Fruit fly (Drosophila melanogaster) whole organism, adult: ENCODE data around the gene Gbs-70E.

ENCODE experiments used
- CG11617 ChIP-seq: fragments of 200-800 bp; sonication (Bioruptor generic); optimal IDR thresholded peaks from 2 replicates; lab custom pipeline; 2017; ENCODE audit warnings: mild to moderate bottlenecking, missing biosample characterization, missing genetic modification reagents, missing genetic modification characterization
- CG12768 ChIP-seq: fragments of 200-800 bp; sonication (Bioruptor generic); optimal IDR thresholded peaks from 2 replicates; lab custom pipeline; 2017; ENCODE audit warnings: missing biosample characterization, missing genetic modification characterization, mild to moderate bottlenecking, moderate library complexity, missing genetic modification reagents
- CG14711 ChIP-seq: fragments of 200-800 bp; sonication (Bioruptor generic); optimal IDR thresholded peaks from 2 replicates; lab custom pipeline; 2018; ENCODE audit warnings: missing biosample characterization, mild to moderate bottlenecking, missing genetic modification characterization, moderate library complexity
- CG1620 ChIP-seq: fragments of 200-800 bp; sonication (Bioruptor generic); optimal IDR thresholded peaks from 2 replicates; lab custom pipeline; 2016; ENCODE audit warnings: missing biosample characterization, missing genetic modification characterization
- CG33017 ChIP-seq: fragments of 200-800 bp; sonication (Bioruptor generic); optimal IDR thresholded peaks from 2 replicates; lab custom pipeline; 2018; ENCODE audit warnings: missing biosample characterization, mild to moderate bottlenecking, missing genetic modification characterization, moderate library complexity
- CG5204 ChIP-seq: fragments of 200-800 bp; sonication (Bioruptor generic); optimal IDR thresholded peaks from 2 replicates; lab custom pipeline; 2016; ENCODE audit warnings: missing biosample characterization, missing genetic modification characterization
- CG7045 ChIP-seq: fragments of 200-800 bp; sonication (Bioruptor generic); optimal IDR thresholded peaks from 2 replicates; lab custom pipeline; 2017; ENCODE audit warnings: missing biosample characterization, mild to moderate bottlenecking, missing genetic modification characterization
- CG7101 ChIP-seq: fragments of 200-800 bp; sonication (Bioruptor generic); optimal IDR thresholded peaks from 2 replicates; lab custom pipeline; 2018; ENCODE audit warnings: missing biosample characterization, mild to moderate bottlenecking, missing genetic modification characterization, moderate library complexity
- Clk ChIP-seq: fragments of 200-800 bp; sonication (Bioruptor generic); optimal IDR thresholded peaks from 2 replicates; lab custom pipeline; 2017; ENCODE audit warnings: missing biosample characterization, missing genetic modification characterization
- Crg-1 ChIP-seq: fragments of 200-800 bp; sonication (Bioruptor generic); optimal IDR thresholded peaks from 2 replicates; lab custom pipeline; 2016; ENCODE audit warnings: missing biosample characterization, missing genetic modification characterization
- Hr96 ChIP-seq: fragments of 200-800 bp; sonication (Bioruptor generic); optimal IDR thresholded peaks from 2 replicates; lab custom pipeline; 2016; ENCODE audit warnings: missing biosample characterization, missing genetic modification characterization
- Mnt ChIP-seq: fragments of 200-800 bp; sonication (Bioruptor generic); optimal IDR thresholded peaks from 2 replicates; lab custom pipeline; 2016; ENCODE audit warnings: missing biosample characterization, mild to moderate bottlenecking, missing genetic modification characterization
- bab1 ChIP-seq: fragments of 200-800 bp; sonication (Bioruptor generic); optimal IDR thresholded peaks from 3 replicates; lab custom pipeline; 2019; ENCODE audit warnings: missing biosample characterization, mild to moderate bottlenecking, missing genetic modification characterization, moderate library complexity
- cic ChIP-seq: fragments of 200-800 bp; sonication (Bioruptor generic); optimal IDR thresholded peaks from 2 replicates; lab custom pipeline; 2017; ENCODE audit warnings: missing biosample characterization, mild to moderate bottlenecking, missing genetic modification characterization, moderate library complexity
- cnc ChIP-seq, 2 experiments: fragments of >200 bp; optimal IDR thresholded peaks; 2 replicates each; lab custom pipeline; 2017
- kay ChIP-seq: fragments of 200-800 bp; sonication (Bioruptor generic); peaks from one replicate; lab custom pipeline; 2016; ENCODE audit warnings: missing biosample characterization, missing genetic modification characterization, borderline replicate concordance
- ovo ChIP-seq: fragments of 200-800 bp; sonication (Bioruptor generic); optimal IDR thresholded peaks from 2 replicates; lab custom pipeline; 2016; ENCODE audit warnings: missing biosample characterization, missing genetic modification characterization
- pad ChIP-seq: fragments of 200-800 bp; sonication (Bioruptor generic); optimal IDR thresholded peaks from 3 replicates; lab custom pipeline; 2017; ENCODE audit warnings: missing biosample characterization, missing genetic modification characterization, mild to moderate bottlenecking, moderate library complexity, missing genetic modification reagents
- tj ChIP-seq: fragments of 200-800 bp; sonication (Bioruptor generic); optimal IDR thresholded peaks from 3 replicates; lab custom pipeline; 2017; ENCODE audit warnings: missing biosample characterization, mild to moderate bottlenecking, missing genetic modification characterization, moderate library complexity
- toe ChIP-seq: fragments of 200-800 bp; sonication (Bioruptor generic); optimal IDR thresholded peaks from 2 replicates; lab custom pipeline; 2016; ENCODE audit warnings: missing biosample characterization, missing genetic modification characterization

The Gbs-70E gene

DNA sequence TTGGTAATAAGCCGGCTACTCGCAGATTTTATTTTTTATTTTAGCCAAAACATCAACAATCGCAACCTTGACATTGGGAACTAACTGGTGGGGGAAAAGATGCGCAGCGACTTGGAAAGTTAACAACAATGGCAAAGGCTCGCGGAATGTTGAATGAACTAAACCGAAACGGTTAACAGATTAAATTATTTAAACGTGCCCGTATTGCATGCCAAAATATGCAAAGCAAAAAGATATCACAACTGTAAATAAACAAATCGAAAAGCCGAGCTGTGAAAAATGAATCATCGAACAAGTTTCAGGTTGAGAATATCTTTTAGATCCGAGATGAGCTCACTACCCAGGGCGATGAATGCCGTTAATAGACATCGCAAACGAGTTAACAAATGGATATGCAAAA lies 17.7 kb downstream of the Gbs-70E start:
- no peak for TF ChIP-seq Mnt (GFP tag; lab: Kevin White, UChicago)

DNA sequence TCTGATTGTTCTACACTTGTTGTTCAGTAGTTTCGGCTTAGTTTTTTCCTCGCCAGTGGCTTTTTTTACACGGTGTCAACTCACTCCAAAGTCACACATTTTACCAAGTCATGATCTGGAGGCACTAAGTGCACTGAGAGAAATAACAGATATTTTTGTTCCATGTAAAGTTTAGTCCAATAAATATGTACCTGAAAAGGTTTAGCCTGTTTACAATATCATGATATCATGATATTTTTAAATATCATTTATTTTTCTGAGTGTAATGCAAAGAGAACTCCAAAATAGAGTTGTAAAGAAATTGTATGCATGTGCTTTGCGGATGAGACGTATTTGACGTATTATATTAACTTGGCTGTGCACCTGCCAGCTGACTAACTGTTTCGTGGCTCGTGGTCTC lies 19.0 kb downstream of the Gbs-70E start:
- TF ChIP-seq Hr96 = no peak
- TF ChIP-seq bab1 = no peak
- no peak for TF ChIP-seq cic (GFP tag; lab: Kevin White, UChicago)
- TF ChIP-seq CG5204 (GFP tag; lab: Kevin White, UChicago) = no peak
- no peak for TF ChIP-seq ovo (GFP tag; lab: Kevin White, UChicago)
- TF ChIP-seq CG1620 (GFP tag; lab: Kevin White, UChicago) = no peak
- no peak for TF ChIP-seq toe (GFP tag; lab: Kevin White, UChicago)
- no peak for TF ChIP-seq CG14711 (tag; lab: Kevin White, UChicago)
- no peak for TF ChIP-seq Clk (GFP tag; lab: Kevin White, UChicago)
- no peak for TF ChIP-seq kay (GFP tag; lab: Kevin White, UChicago)
- TF ChIP-seq cnc (optimal IDR thresholded peaks at IDR 0.05; lab: Kevin White, UChicago) = no peak

DNA sequence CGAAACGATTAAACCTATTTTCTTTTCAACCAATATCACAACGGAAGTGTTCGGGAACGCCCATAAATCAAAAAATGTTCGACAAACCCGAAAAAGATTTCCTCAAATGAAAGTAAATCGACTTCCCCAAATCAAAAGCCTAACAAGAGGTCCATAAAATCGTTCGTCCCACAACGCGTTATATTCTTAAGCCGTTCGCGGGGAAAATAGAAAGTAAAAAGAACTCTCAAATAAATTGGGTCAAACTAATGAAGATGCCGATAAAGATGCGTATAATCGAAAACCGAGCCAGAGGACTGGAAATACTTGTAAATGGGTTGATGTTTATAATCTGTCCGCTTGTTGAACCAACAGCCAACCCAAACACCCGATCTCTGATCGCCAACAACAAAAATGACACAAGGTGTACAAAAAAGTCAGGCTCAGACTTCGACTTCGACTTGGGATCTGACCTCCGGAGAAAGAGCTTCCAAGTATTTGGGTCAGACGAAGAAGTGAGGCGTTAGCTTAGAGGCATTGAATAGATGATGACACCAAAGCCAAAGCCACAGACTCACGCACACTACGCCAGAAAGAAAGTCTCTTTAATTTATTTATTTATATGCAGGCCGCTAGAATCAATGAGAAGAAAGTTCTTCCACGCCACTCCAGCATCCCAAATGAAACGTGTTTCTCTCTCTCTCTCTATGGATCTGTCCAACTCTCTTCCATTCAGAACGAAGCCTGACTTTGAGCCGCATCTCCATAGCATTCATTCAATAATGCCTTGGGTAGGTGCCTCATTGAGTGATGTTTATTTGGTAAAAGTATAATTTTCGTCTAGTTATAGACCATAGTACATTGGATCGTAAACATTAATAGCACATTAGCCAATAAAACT lies 28.1 kb downstream of the Gbs-70E start:
- no peak for TF ChIP-seq Clk (GFP tag; lab: Kevin White, UChicago)
- TF ChIP-seq toe (GFP tag; lab: Kevin White, UChicago) = no peak
- TF ChIP-seq Crg-1 (GFP tag; lab: Kevin White, UChicago) = no peak
- no peak for TF ChIP-seq CG5204 (GFP tag; lab: Kevin White, UChicago)
- no peak for TF ChIP-seq CG11617 (GFP tag; lab: Kevin White, UChicago)
- no peak for TF ChIP-seq tj
- TF ChIP-seq cic (GFP tag; lab: Kevin White, UChicago) = no peak
- TF ChIP-seq CG12768 (GFP tag; lab: Kevin White, UChicago) = no peak
- TF ChIP-seq CG33017 = no peak
- no peak for TF ChIP-seq pad (GFP tag; lab: Kevin White, UChicago)

DNA sequence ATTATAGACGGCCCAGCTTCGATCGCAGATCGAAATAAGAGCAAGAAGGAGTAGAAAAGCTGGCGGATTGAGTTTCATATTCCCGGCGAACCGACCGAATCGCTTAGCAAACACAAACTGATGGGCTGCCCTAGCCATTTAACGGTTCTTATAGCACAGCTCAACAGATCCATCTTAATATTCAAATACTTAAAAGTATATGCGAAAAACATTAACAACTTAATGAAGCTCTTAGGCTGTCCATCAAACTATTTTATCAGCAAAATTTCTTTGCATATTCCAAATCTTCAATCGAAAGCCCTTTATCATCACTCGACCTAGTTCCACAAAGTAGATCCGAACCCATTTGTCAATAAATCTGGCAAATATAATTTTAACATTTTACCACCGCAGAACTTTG lies 29.2 kb downstream of the Gbs-70E start, which contains the start of gene CG4613:
TSS of gene CG4613 (minus strand) at position 101 of the 400 bp plus-strand sequence.
- TF ChIP-seq cnc (optimal IDR thresholded peaks at IDR 0.05; lab: Kevin White, UChicago) = no peak
- TF ChIP-seq ovo (GFP tag; lab: Kevin White, UChicago) = no peak
- no peak for TF ChIP-seq CG12768 (GFP tag; lab: Kevin White, UChicago)
- TF ChIP-seq CG33017 = no peak
- TF ChIP-seq CG14711 (tag; lab: Kevin White, UChicago) = no peak
- TF ChIP-seq CG7101 (tag; lab: Kevin White, UChicago) = no peak
- TF ChIP-seq CG1620 (GFP tag; lab: Kevin White, UChicago) = no peak
- no peak for TF ChIP-seq pad (GFP tag; lab: Kevin White, UChicago)
- TF ChIP-seq Crg-1 (GFP tag; lab: Kevin White, UChicago) = no peak
- TF ChIP-seq Hr96 = no peak
- no peak for TF ChIP-seq tj
- TF ChIP-seq bab1 = no peak
- TF ChIP-seq Clk (GFP tag; lab: Kevin White, UChicago) = no peak
- TF ChIP-seq CG11617 (GFP tag; lab: Kevin White, UChicago) = no peak
- TF ChIP-seq kay (GFP tag; lab: Kevin White, UChicago) = no peak
- TF ChIP-seq CG7045 (GFP tag; lab: Kevin White, UChicago) = no peak
- TF ChIP-seq cic (GFP tag; lab: Kevin White, UChicago) = no peak
- no peak for TF ChIP-seq toe (GFP tag; lab: Kevin White, UChicago)

DNA sequence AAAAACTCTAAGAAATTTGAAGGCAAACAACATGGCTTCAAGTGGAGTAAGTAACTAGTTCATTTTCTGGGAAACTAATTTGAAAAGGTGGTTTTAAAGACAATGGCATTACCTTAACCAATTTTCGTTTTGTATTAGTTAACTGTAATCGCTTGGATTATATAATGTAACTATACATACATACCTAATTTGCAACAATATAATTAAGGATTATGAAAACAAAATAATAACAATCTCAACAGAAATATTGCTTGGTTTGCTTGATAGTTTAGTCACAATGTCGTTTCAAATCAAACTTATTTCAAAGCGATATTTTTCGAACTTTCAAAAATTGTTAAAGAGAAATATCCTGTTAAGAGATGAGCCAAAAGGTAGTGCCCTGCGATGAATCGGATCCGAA lies 33.2 kb downstream of the Gbs-70E start, which contains the start of gene CG9592:
TSS of gene CG9592 (plus strand) at position 301 of the 400 bp plus-strand sequence.
- TF ChIP-seq cnc (optimal IDR thresholded peaks at IDR 0.05; lab: Kevin White, UChicago) = no peak
- TF ChIP-seq CG7101 (tag; lab: Kevin White, UChicago) = no peak

DNA sequence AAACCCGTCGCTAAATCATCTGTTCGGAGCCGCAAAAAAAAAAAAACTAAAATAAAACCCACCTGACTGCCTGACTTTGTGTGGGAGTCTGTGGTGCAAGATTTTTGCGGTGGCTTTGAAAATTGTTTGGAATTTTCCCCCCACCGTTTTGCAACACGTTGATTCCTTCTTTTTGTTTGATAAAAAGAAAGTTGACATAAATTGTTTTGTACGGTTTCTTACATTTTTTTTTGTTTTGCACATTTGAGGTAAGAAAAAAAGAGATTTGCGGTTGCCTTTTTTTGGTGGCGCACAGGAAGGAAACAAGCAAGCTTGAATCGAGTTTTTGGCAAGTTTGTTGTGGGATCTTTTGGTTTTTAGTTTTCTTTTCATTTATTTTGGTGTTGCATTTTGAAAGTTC lies 35.1 kb downstream of the Gbs-70E start:
- TF ChIP-seq CG1620 (GFP tag; lab: Kevin White, UChicago) = no peak

DNA sequence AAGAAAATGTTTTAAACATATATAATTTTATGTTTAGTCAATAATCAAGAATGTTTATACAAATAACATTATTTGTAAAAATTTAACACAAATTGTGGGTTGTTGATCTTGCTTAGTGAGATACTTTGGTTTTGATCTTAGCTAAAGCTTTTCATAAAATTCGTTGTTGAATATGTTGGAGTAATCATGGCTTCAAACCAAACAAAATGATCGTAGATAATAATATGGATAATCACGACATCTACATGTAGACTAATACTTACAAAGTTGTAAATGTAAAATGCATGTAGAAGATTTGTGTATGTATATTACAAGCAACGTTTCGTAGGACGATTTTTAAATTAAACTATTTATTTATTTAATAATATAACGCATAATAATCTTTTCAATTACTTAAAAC lies 37.5 kb downstream of the Gbs-70E start:
- TF ChIP-seq CG5204 (GFP tag; lab: Kevin White, UChicago) (no peak), Crg-1 (GFP tag; lab: Kevin White, UChicago) (no peak), CG12768 (GFP tag; lab: Kevin White, UChicago) (no peak), CG11617 (GFP tag; lab: Kevin White, UChicago) (no peak), Hr96 (no peak), cnc (optimal IDR thresholded peaks at IDR 0.05; lab: Kevin White, UChicago) (no peak), tj (no peak), cic (GFP tag; lab: Kevin White, UChicago) (no peak), CG1620 (GFP tag; lab: Kevin White, UChicago) (no peak), CG14711 (tag; lab: Kevin White, UChicago) (no peak), bab1 (no peak), pad (GFP tag; lab: Kevin White, UChicago) (no peak), CG7045 (GFP tag; lab: Kevin White, UChicago) (no peak), toe (GFP tag; lab: Kevin White, UChicago) (no peak), kay (GFP tag; lab: Kevin White, UChicago) (no peak), CG33017 (no peak), Mnt (GFP tag; lab: Kevin White, UChicago) (no peak)
